Fruit fly (Drosophila melanogaster) whole organism, pupa: ENCODE results near the gene MsR2.

ENCODE experiments used
- CG13204 ChIP-seq: fragments of 200-800 bp; sonication (Bioruptor generic); optimal IDR thresholded peaks from 2 replicates; lab custom pipeline; 2018; ENCODE audit warnings: missing biosample characterization, mild to moderate bottlenecking, missing genetic modification characterization, moderate library complexity
- CG15710 ChIP-seq: fragments of 200-800 bp; sonication (Bioruptor generic); optimal IDR thresholded peaks from 2 replicates; lab custom pipeline; 2018; ENCODE audit warnings: missing biosample characterization, mild to moderate bottlenecking, missing genetic modification characterization, moderate library complexity
- CG32121 ChIP-seq: fragments of 200-800 bp; sonication (Bioruptor generic); IDR thresholded peaks from 2 replicates; pipeline ENCODE4 v1.3.6; 2022; ENCODE audit warnings: missing biosample characterization, missing genetic modification characterization
- CG34367 ChIP-seq: fragments of 200-800 bp; sonication (Bioruptor generic); optimal IDR thresholded peaks from 2 replicates; lab custom pipeline; 2018; ENCODE audit warnings: missing biosample characterization, mild to moderate bottlenecking, missing genetic modification characterization
- CG4496 ChIP-seq: fragments of 200-800 bp; sonication (Bioruptor generic); IDR thresholded peaks from 3 replicates; pipeline ENCODE4 v1.3.6; 2022; ENCODE audit warnings: missing biosample characterization, missing genetic modification characterization
- CG8301 ChIP-seq: fragments of 200-800 bp; sonication (Bioruptor generic); optimal IDR thresholded peaks from 2 replicates; lab custom pipeline; 2018; ENCODE audit warnings: missing biosample characterization, mild to moderate bottlenecking, missing genetic modification characterization
- CG9948 ChIP-seq: fragments of 200-800 bp; sonication (Bioruptor generic); optimal IDR thresholded peaks from 2 replicates; lab custom pipeline; 2018; ENCODE audit warnings: missing biosample characterization, mild to moderate bottlenecking, missing genetic modification characterization, moderate library complexity
- D1 ChIP-seq: fragments of 200-800 bp; sonication (Bioruptor generic); optimal IDR thresholded peaks from 2 replicates; lab custom pipeline; 2018; ENCODE audit warnings: missing biosample characterization, mild to moderate bottlenecking, missing genetic modification characterization, moderate library complexity
- EcR ChIP-seq: fragments of 200-800 bp; sonication (Bioruptor generic); optimal IDR thresholded peaks from 3 replicates; lab custom pipeline; 2019; ENCODE audit warnings: missing biosample characterization, missing genetic modification characterization, mild to moderate bottlenecking, moderate library complexity, missing genetic modification reagents
- Ets98B ChIP-seq: fragments of 200-800 bp; sonication (Bioruptor generic); IDR thresholded peaks from 2 replicates; pipeline ENCODE4 v1.3.6; 2022; ENCODE audit warnings: missing biosample characterization, missing genetic modification characterization
- Pif1A ChIP-seq: fragments of 200-800 bp; sonication (Bioruptor generic); optimal IDR thresholded peaks from 3 replicates; lab custom pipeline; 2016; ENCODE audit warnings: missing biosample characterization, missing genetic modification characterization
- fd96Ca ChIP-seq: fragments of 200-800 bp; sonication (Bioruptor generic); IDR thresholded peaks from 3 replicates; pipeline ENCODE4 v1.3.6; 2022; ENCODE audit warnings: missing biosample characterization, missing genetic modification characterization
- gl ChIP-seq: fragments of 200-800 bp; sonication (Bioruptor generic); optimal IDR thresholded peaks from 2 replicates; lab custom pipeline; 2018; ENCODE audit warnings: missing biosample characterization, mild to moderate bottlenecking, missing genetic modification characterization
- rn ChIP-seq: fragments of 200-800 bp; sonication (Bioruptor generic); IDR thresholded peaks from 2 replicates; pipeline ENCODE4 v1.3.6; 2022; ENCODE audit warnings: missing biosample characterization, missing genetic modification characterization

dm6 chr3L:2255775-2256174 is 26.9 kb upstream of the MsR2 start:
- TF ChIP-seq EcR (GFP tag; lab: Kevin White, UChicago), result no peak
- no peak for TF ChIP-seq fd96Ca (GFP tag; lab: Robert Waterston, UW)
- no peak for TF ChIP-seq rn
- no peak for TF ChIP-seq CG8301 (tag; lab: Kevin White, UChicago)
- peak; percentile 29 for TF ChIP-seq Ets98B (GFP tag; lab: Robert Waterston, UW)
- no peak for TF ChIP-seq CG9948 (tag; lab: Kevin White, UChicago)
- TF ChIP-seq CG4496 (GFP tag; lab: Robert Waterston, UW), result no peak
- no peak for TF ChIP-seq Pif1A (GFP tag; lab: Kevin White, UChicago)
- TF ChIP-seq CG15710, result no peak
- TF ChIP-seq CG32121 (GFP tag; lab: Robert Waterston, UW), result no peak; the same call in 1 of the 2 replicates
- TF ChIP-seq D1 (tag; lab: Kevin White, UChicago), result no peak
- no peak for TF ChIP-seq CG34367 (tag; lab: Kevin White, UChicago)
- TF ChIP-seq gl (tag; lab: Kevin White, UChicago), result no peak
- TF ChIP-seq CG13204, result no peak
